ENCODE assay signal across 1 fruit fly cellular context in the genomic region with DNA sequence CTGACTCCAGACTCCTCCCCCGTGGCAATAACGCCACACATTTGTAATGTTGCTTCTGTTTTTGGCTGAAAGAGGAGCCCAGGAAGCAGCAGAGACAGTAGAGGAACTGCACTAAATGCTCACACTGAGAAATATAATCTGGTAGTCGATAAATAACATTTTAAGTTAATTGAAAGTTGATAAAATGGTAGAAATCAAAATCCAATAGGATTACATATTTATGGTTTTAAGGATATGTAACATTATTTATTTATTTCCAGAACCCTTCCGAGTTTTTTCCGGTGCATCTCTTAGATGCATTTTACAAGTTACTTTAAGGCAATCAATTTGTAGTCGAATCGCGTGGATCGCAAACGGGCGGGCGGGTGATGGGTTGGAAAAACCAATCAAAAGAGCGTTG.
TF ChIP-seq lines count a peak whose summit lies in the region.

No protein-coding gene starts in this region.

TF ChIP-seq in whole organism, prepupa, 60 proteins besides CTCF, POLR2A, EP300 and RAD21 (continued from another document):
- TF ChIP-seq Blimp-1 (GFP tag; optimal IDR thresholded peaks at IDR 0.05; lab: Kevin White, UChicago) (no peak), ss (GFP tag; optimal IDR thresholded peaks at IDR 0.05; lab: Kevin White, UChicago) (no peak), Hr38 (GFP tag; optimal IDR thresholded peaks at IDR 0.05; lab: Kevin White, UChicago) (no peak), spab (GFP tag; optimal IDR thresholded peaks at IDR 0.05; lab: Kevin White, UChicago) (peak; percentile 29), CG32006 (GFP tag; optimal IDR thresholded peaks at IDR 0.05; lab: Kevin White, UChicago) (peak; percentile 59), CG4318 (GFP tag; optimal IDR thresholded peaks at IDR 0.05; lab: Kevin White, UChicago) (no peak), CG3032 (tag; optimal IDR thresholded peaks at IDR 0.05; lab: Kevin White, UChicago) (peak; percentile 27), cyc (GFP tag; optimal IDR thresholded peaks at IDR 0.05; lab: Kevin White, UChicago) (no peak), pdm3 (GFP tag; optimal IDR thresholded peaks at IDR 0.05; lab: Kevin White, UChicago) (peak; percentile 22), CG8632 (GFP tag; optimal IDR thresholded peaks at IDR 0.05; lab: Kevin White, UChicago) (no peak), CG3919 (GFP tag; optimal IDR thresholded peaks at IDR 0.05; lab: Kevin White, UChicago) (peak; percentile 41), CG1621 (tag; optimal IDR thresholded peaks at IDR 0.05; lab: Kevin White, UChicago) (no peak), CG34406 (GFP tag; optimal IDR thresholded peaks at IDR 0.05; lab: Kevin White, UChicago) (peak; percentile 7), Eip75B (GFP tag; optimal IDR thresholded peaks at IDR 0.05; lab: Kevin White, UChicago) (peak; percentile 12), Gug (GFP tag; IDR thresholded peaks at IDR 0.05; lab: Robert Waterston, UW) (no peak), CG15336 (GFP tag; IDR thresholded peaks at IDR 0.05; lab: Robert Waterston, UW) (no peak; the same call in 1 of the 2 replicates), Sox15 (GFP tag; optimal IDR thresholded peaks at IDR 0.05; lab: Kevin White, UChicago) (no peak), CG9139 (GFP tag; optimal IDR thresholded peaks at IDR 0.05; lab: Kevin White, UChicago) (no peak), CG6854 (GFP tag; optimal IDR thresholded peaks at IDR 0.05; lab: Kevin White, UChicago) (no peak), CG7368 (GFP tag; optimal IDR thresholded peaks at IDR 0.05; lab: Kevin White, UChicago) (no peak), fd85E (GFP tag; optimal IDR thresholded peaks at IDR 0.05; lab: Kevin White, UChicago) (no peak)
